Worm (Caenorhabditis elegans): ENCODE results near the gene srh-31.

Gene srh-31

DNA sequence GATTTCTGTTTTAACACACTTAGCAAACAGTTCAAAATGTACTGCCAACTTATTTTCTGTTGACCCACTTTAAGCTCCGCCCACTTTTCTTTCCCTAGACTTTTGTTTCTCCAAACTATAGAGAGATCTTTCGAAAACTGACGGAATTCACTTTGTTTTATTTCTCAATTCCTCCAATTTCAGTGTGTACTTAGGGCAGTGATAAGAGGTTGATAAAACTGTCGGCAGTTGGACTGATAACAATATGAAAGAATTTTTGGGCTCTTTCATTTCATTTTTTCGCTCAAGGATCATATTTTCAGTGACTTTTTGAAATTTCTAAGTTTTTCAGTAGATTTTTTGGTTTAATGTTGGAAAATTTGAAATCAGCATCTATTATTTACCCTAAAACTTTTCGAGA is 47.9 kb downstream of the srh-31 start:
- peak; percentile 52 for TF ChIP-seq elt-2 (tag; optimal IDR thresholded peaks at IDR 0.05)
- no peak for TF ChIP-seq ces-1 (GFP tag; optimal IDR thresholded peaks at IDR 0.05)
- peak; percentile 32 for TF ChIP-seq tlp-1 (tag; optimal IDR thresholded peaks at IDR 0.05)

ce11 chrV:17755592-17755991 is 48.5 kb downstream of the srh-31 start, which contains the start of gene pgp-9:
pgp-9 (plus strand) TSS chrV:17755892.
- TF ChIP-seq alr-1 (tag; optimal IDR thresholded peaks at IDR 0.05; ENCODE audit: borderline replicate concordance) (no peak), zip-4 (GFP tag; optimal IDR thresholded peaks at IDR 0.05) (no peak), nhr-19 (GFP tag; conservative IDR thresholded peaks at IDR 0.05) (no peak), lin-15B (tag; optimal IDR thresholded peaks at IDR 0.05) (no peak), fkh-10 (GFP tag; optimal IDR thresholded peaks at IDR 0.05) (no peak), unc-62 (GFP tag; optimal IDR thresholded peaks at IDR 0.05) (no peak), mab-9 (GFP tag; IDR thresholded peaks at IDR 0.05) (no peak), lir-3 (tag; optimal IDR thresholded peaks at IDR 0.05; ENCODE audit: poor library complexity) (no peak), pax-3 (tag; optimal IDR thresholded peaks at IDR 0.05) (no peak), dpl-1 (GFP tag; optimal IDR thresholded peaks at IDR 0.05) (no peak), jun-1 (tag; optimal IDR thresholded peaks at IDR 0.05) (no peak), ztf-4 (tag; optimal IDR thresholded peaks at IDR 0.05) (no peak), C16A3.4 (tag; optimal IDR thresholded peaks at IDR 0.05) (no peak), egl-13 (tag; optimal IDR thresholded peaks at IDR 0.05) (no peak), mep-1 (tag; optimal IDR thresholded peaks at IDR 0.05) (no peak), C04F5.9 (tag; optimal IDR thresholded peaks at IDR 0.05) (no peak), F16B12.6 (tag; optimal IDR thresholded peaks at IDR 0.05) (no peak), nhr-71 (tag; optimal IDR thresholded peaks at IDR 0.05) (no peak), unc-98 (GFP tag; IDR thresholded peaks at IDR 0.05) (no peak), nhr-20 (tag; optimal IDR thresholded peaks at IDR 0.05) (no peak)

Measured in whole organism, L1 larva.